Fruit fly (Drosophila melanogaster): ENCODE data around the gene Oseg5.

- TF ChIP-seq bab1 (GFP tag; optimal IDR thresholded peaks at IDR 0.05) (peak; percentile 91), CG12768 (GFP tag; optimal IDR thresholded peaks at IDR 0.05) (peak; percentile 73), CG5204 (GFP tag; optimal IDR thresholded peaks at IDR 0.05) (peak; percentile 64), CG1620 (GFP tag; optimal IDR thresholded peaks at IDR 0.05) (peak; percentile 32), CG33017 (tag; optimal IDR thresholded peaks at IDR 0.05) (peak; percentile 72), Hr96 (GFP tag; optimal IDR thresholded peaks at IDR 0.05) (no peak), ovo (GFP tag; optimal IDR thresholded peaks at IDR 0.05) (no peak), kay (GFP tag; ENCODE audit: borderline replicate concordance) (peak; percentile 70), Crg-1 (GFP tag; optimal IDR thresholded peaks at IDR 0.05) (peak; percentile 51), CG14711 (tag; optimal IDR thresholded peaks at IDR 0.05) (peak; percentile 81), CG11617 (GFP tag; optimal IDR thresholded peaks at IDR 0.05) (peak; percentile 75), toe (GFP tag; optimal IDR thresholded peaks at IDR 0.05) (no peak)
Observed at dm6 chr2L:20805624-20806339, 29.9 kb downstream of the Oseg5 start.
